Fruit fly (Drosophila melanogaster): ENCODE results near the gene CG42747.

- no peak for TF ChIP-seq insv (optimal IDR thresholded peaks at IDR 0.05)
- TF ChIP-seq psq (optimal IDR thresholded peaks at IDR 0.05): no peak
Observed at dm6 chr3L:6404104-6404503, 3.7 kb downstream of the CG42747 start.
